Fruit fly (Drosophila melanogaster): ENCODE measurements around the gene CG8036.

The CG8036 gene

DNA sequence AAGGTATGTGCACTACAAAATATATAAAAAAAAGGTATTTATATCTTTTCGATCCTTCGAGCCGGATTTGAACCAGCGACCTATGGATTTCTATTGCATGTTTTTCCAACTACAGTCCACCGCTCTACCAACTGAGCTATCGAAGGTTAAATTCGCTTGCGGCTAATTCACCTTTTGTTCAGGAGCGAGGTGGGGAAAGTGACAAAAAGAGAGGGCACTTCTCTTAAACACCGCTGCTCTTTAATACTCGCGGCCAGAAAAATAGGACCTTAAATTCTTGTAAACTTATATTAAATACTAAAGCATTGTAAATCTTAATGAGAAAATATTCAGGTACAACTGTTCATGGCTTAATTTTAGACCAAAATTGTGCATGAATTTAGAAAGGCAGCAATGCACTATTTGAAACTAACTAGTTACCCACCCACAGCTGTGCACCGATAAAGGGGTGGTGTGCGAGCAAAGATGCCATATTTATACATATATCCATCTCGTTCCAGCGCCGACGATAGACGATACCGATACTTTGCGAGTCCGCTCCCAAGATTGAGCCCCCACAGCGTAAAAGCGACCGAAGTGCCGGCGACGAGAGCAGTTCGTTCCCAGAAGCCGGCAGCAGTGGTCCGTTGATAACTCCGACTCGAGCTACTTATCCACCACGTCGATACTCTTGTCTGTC lies 1.5 kb downstream of the CG8036 start (continued):
- peak; percentile 98 for TF ChIP-seq Hand (GFP tag; optimal IDR thresholded peaks at IDR 0.05)
- peak; percentile 69; the same call in 1 of the 3 replicates for TF ChIP-seq CG34224 (GFP tag; IDR thresholded peaks at IDR 0.05; ENCODE audit: partially characterized antibody)
- TF ChIP-seq p53 (GFP tag; optimal IDR thresholded peaks at IDR 0.05) = peak; percentile 91
- peak; percentile 85 for TF ChIP-seq ham (GFP tag; IDR thresholded peaks at IDR 0.05)
- TF ChIP-seq disco-r (GFP tag; optimal IDR thresholded peaks at IDR 0.05) = peak; percentile 95
- TF ChIP-seq Dad (GFP tag; optimal IDR thresholded peaks at IDR 0.05) = peak; percentile 97
- peak; percentile 83 for TF ChIP-seq CG15073 (GFP tag; optimal IDR thresholded peaks at IDR 0.05)
- TF ChIP-seq CG14441 (GFP tag; IDR thresholded peaks at IDR 0.05) = peak; percentile 95
- peak; percentile 95 for TF ChIP-seq pnt (GFP tag; optimal IDR thresholded peaks at IDR 0.05)
- peak; percentile 65 for TF ChIP-seq Elba2 (GFP tag; optimal IDR thresholded peaks at IDR 0.05)
- peak; percentile 87 for TF ChIP-seq dan (GFP tag; IDR thresholded peaks at IDR 0.05)
- peak; percentile 96 for TF ChIP-seq Opbp (GFP tag; IDR thresholded peaks at IDR 0.05; ENCODE audit: partially characterized antibody)
- TF ChIP-seq CG8281 (tag; optimal IDR thresholded peaks at IDR 0.05) = peak; percentile 87
- TF ChIP-seq sr (GFP tag; IDR thresholded peaks at IDR 0.05) = peak; percentile 89
- TF ChIP-seq Six4 (GFP tag; optimal IDR thresholded peaks at IDR 0.05) = peak; percentile 96
- TF ChIP-seq zen (tag; optimal IDR thresholded peaks at IDR 0.05) = peak; percentile 96
- peak; percentile 45 for TF ChIP-seq zf30C (GFP tag; optimal IDR thresholded peaks at IDR 0.05)
- TF ChIP-seq Lim3 (GFP tag; IDR thresholded peaks at IDR 0.05) = peak; percentile 84; the same call in 1 of the 2 replicates
- peak; percentile 88 for TF ChIP-seq ftz-f1 (GFP tag; optimal IDR thresholded peaks at IDR 0.05)
- TF ChIP-seq wdn (GFP tag; IDR thresholded peaks at IDR 0.05) = peak; percentile 94
- TF ChIP-seq CG14860 (GFP tag; IDR thresholded peaks at IDR 0.05; ENCODE audit: partially characterized antibody) = no peak; the same call in 1 of the 3 replicates
- TF ChIP-seq Scr (GFP tag; IDR thresholded peaks at IDR 0.05; ENCODE audit: partially characterized antibody) = peak; percentile 61
- peak; percentile 97 for TF ChIP-seq Asciz (GFP tag; optimal IDR thresholded peaks at IDR 0.05)
- TF ChIP-seq CHES-1-like (GFP tag; optimal IDR thresholded peaks at IDR 0.05) = peak; percentile 96
- peak; percentile 87 for TF ChIP-seq CG7357 (GFP tag; IDR thresholded peaks at IDR 0.05)
- TF ChIP-seq CG12155 (GFP tag; optimal IDR thresholded peaks at IDR 0.05) = peak; percentile 98
- peak; percentile 96 for TF ChIP-seq grau (tag; optimal IDR thresholded peaks at IDR 0.05)
- TF ChIP-seq CG1603 (tag; optimal IDR thresholded peaks at IDR 0.05) = peak; percentile 98
- TF ChIP-seq aop (GFP tag; IDR thresholded peaks at IDR 0.05) = peak; percentile 83
- TF ChIP-seq lola (GFP tag; optimal IDR thresholded peaks at IDR 0.05) = peak in 1 of 3 experiments; percentile 96
- peak; percentile 70 for TF ChIP-seq unc-4 (GFP tag; IDR thresholded peaks at IDR 0.05; ENCODE audit: partially characterized antibody)
- TF ChIP-seq CG17385 (GFP tag; optimal IDR thresholded peaks at IDR 0.05) = peak; percentile 96
- TF ChIP-seq dysf (GFP tag; IDR thresholded peaks at IDR 0.05) = peak; percentile 97
- peak; percentile 96 for TF ChIP-seq maf-S (GFP tag; optimal IDR thresholded peaks at IDR 0.05)
- TF ChIP-seq PHDP (tag; optimal IDR thresholded peaks at IDR 0.05) = peak; percentile 99
- TF ChIP-seq CG10431 (GFP tag; optimal IDR thresholded peaks at IDR 0.05) = peak; percentile 94
- TF ChIP-seq CG7556 (GFP tag; optimal IDR thresholded peaks at IDR 0.05) = peak; percentile 98
- TF ChIP-seq Stat92E (GFP tag; optimal IDR thresholded peaks at IDR 0.05) = peak in 1 of 3 experiments; percentile 97
- peak; percentile 87 for TF ChIP-seq pros (GFP tag; optimal IDR thresholded peaks at IDR 0.05)
- peak; percentile 94 for TF ChIP-seq CG31388 (GFP tag; optimal IDR thresholded peaks at IDR 0.05)
- TF ChIP-seq BtbVII (GFP tag; optimal IDR thresholded peaks at IDR 0.05) = peak; percentile 98
- TF ChIP-seq Bteb2 (GFP tag; optimal IDR thresholded peaks at IDR 0.05) = peak; percentile 97
- peak; percentile 97 for TF ChIP-seq pum (GFP tag; optimal IDR thresholded peaks at IDR 0.05)
- peak; percentile 97 for TF ChIP-seq phol (tag; optimal IDR thresholded peaks at IDR 0.05)
- peak; percentile 84 for TF ChIP-seq GATAe (GFP tag; conservative IDR thresholded peaks at IDR 0.05)
- TF ChIP-seq CG2202 (tag; optimal IDR thresholded peaks at IDR 0.05) = peak; percentile 98
- TF ChIP-seq CG2678 (tag; optimal IDR thresholded peaks at IDR 0.05) = peak; percentile 98
- TF ChIP-seq Hsf (GFP tag; optimal IDR thresholded peaks at IDR 0.05) = peak; percentile 98

Measured in whole organism, embryonic.